Fruit fly (Drosophila melanogaster): Measurements from ENCODE around the gene p38a.

Gene p38a

DNA sequence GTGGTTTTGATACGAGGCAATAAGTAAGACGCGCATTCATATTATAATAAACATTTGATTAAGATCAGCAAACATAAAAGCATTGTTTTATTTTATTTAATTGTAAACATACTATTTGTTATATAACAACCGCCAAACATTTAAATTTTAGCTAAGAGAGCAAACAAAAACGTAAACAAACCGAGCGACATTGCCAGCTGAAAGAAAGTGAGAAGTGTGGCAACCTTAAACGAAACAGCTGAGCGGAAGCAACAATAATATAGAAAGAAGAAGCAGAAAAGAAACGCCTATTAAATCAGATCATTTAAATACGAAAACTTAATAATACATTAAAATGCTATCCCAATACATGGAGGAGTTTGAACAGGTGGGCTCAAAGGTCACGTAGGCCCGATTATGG, 17.5 kb downstream of the p38a start, which contains the start of gene Sec10 (continued):
- TF ChIP-seq Rfx (GFP tag; IDR thresholded peaks at IDR 0.05) (no peak), CG13775 (GFP tag; optimal IDR thresholded peaks at IDR 0.05) (no peak), Bteb2 (GFP tag; optimal IDR thresholded peaks at IDR 0.05) (no peak), kay (GFP tag; optimal IDR thresholded peaks at IDR 0.05) (no peak), Myb (GFP tag; optimal IDR thresholded peaks at IDR 0.05) (peak; percentile 23), MESR4 (GFP tag; optimal IDR thresholded peaks at IDR 0.05) (peak; percentile 55), da (GFP tag; optimal IDR thresholded peaks at IDR 0.05) (no peak), Dp (GFP tag; optimal IDR thresholded peaks at IDR 0.05) (peak; percentile 85), NC2β (GFP tag; optimal IDR thresholded peaks at IDR 0.05) (no peak), hkb (optimal IDR thresholded peaks at IDR 0.05) (no peak), hkb (GFP tag; IDR thresholded peaks at IDR 0.05) (peak; percentile 41; the same call in 1 of the 2 replicates), ttk (GFP tag; IDR thresholded peaks at IDR 0.05) (no peak), hb (GFP tag; IDR thresholded peaks at IDR 0.05; ENCODE audit: partially characterized antibody) (no peak), CG2129 (GFP tag; IDR thresholded peaks at IDR 0.05; ENCODE audit: partially characterized antibody) (no peak), chif (GFP tag; optimal IDR thresholded peaks at IDR 0.05) (no peak), CG3847 (GFP tag; IDR thresholded peaks at IDR 0.05) (peak; percentile 46; the same call in 1 of the 2 replicates), CG13296 (GFP tag; optimal IDR thresholded peaks at IDR 0.05) (no peak), CG4707 (GFP tag; optimal IDR thresholded peaks at IDR 0.05) (peak; percentile 12), Dad (GFP tag; optimal IDR thresholded peaks at IDR 0.05) (no peak), Chrac-16 (GFP tag; optimal IDR thresholded peaks at IDR 0.05) (no peak), CG6175 (GFP tag; IDR thresholded peaks at IDR 0.05) (no peak), zf30C (GFP tag; optimal IDR thresholded peaks at IDR 0.05) (no peak), tll (GFP tag; optimal IDR thresholded peaks at IDR 0.05) (no peak), CG10431 (GFP tag; optimal IDR thresholded peaks at IDR 0.05) (peak; percentile 15), Mad (GFP tag; optimal IDR thresholded peaks at IDR 0.05) (no peak), Nf-YA (GFP tag; IDR thresholded peaks at IDR 0.05) (no peak), Scr (GFP tag; IDR thresholded peaks at IDR 0.05; ENCODE audit: partially characterized antibody) (no peak), Rx (GFP tag; IDR thresholded peaks at IDR 0.05) (no peak), CG6689 (GFP tag; IDR thresholded peaks at IDR 0.05) (no peak), CTCF (GFP tag; optimal IDR thresholded peaks at IDR 0.05) (peak; percentile 32), Pdp1 (GFP tag; optimal IDR thresholded peaks at IDR 0.05) (peak in 1 of 2 experiments; percentile 99), CG4854 (GFP tag; optimal IDR thresholded peaks at IDR 0.05) (no peak), CG11247 (GFP tag; IDR thresholded peaks at IDR 0.05) (no peak), pros (GFP tag; optimal IDR thresholded peaks at IDR 0.05) (no peak), lbe (GFP tag; optimal IDR thresholded peaks at IDR 0.05) (peak; percentile 55), Dbx (GFP tag; IDR thresholded peaks at IDR 0.05) (no peak), Sin3A (optimal IDR thresholded peaks at IDR 0.05) (peak; percentile 14), CG11723 (GFP tag; optimal IDR thresholded peaks at IDR 0.05) (no peak), Optix (GFP tag; IDR thresholded peaks at IDR 0.05) (no peak), CG17328 (GFP tag; IDR thresholded peaks at IDR 0.05) (no peak), crp (GFP tag; optimal IDR thresholded peaks at IDR 0.05) (peak; percentile 90 to 97), CG3838 (GFP tag; optimal IDR thresholded peaks at IDR 0.05) (peak; percentile 99), CG2199 (GFP tag; IDR thresholded peaks at IDR 0.05) (no peak), CG15514 (GFP tag; optimal IDR thresholded peaks at IDR 0.05) (peak; percentile 17), CG8388 (GFP tag; optimal IDR thresholded peaks at IDR 0.05) (no peak), salm (tag; optimal IDR thresholded peaks at IDR 0.05) (no peak), Lhr (GFP tag; optimal IDR thresholded peaks at IDR 0.05) (peak; percentile 30), Spps (tag; optimal IDR thresholded peaks at IDR 0.05) (no peak), chn (GFP tag; optimal IDR thresholded peaks at IDR 0.05) (no peak), MTF-1 (GFP tag; optimal IDR thresholded peaks at IDR 0.05; ENCODE audit: borderline replicate concordance) (peak; percentile 9), CG1529 (GFP tag; optimal IDR thresholded peaks at IDR 0.05) (no peak), Hr51 (GFP tag; optimal IDR thresholded peaks at IDR 0.05) (no peak)
